Fruit fly (Drosophila melanogaster): ENCODE results near the gene Neto.

Neto gene

DNA sequence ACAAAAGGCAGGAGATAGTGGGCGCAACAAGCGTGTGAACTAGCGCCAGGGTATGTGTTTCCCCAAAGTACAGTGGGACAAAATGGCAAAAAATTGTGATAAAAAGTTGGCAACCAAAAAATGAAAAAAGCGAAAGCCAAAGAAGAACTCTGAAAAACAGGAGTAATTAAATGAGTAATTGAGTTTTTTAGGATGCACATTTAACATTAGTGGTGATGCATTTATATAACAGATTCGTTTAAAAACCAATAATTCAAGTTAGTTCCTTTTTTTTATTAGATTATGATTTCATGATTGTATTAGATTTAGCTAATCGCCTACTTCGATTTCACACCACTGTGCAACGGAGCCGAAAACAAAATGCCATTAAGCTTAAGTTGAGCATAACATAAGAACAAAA is 126.7 kb downstream of the Neto start (continued):
- TF ChIP-seq Gug (GFP tag; IDR thresholded peaks at IDR 0.05), result peak; percentile 47
- TF ChIP-seq CG4318 (GFP tag; optimal IDR thresholded peaks at IDR 0.05), result peak; percentile 61
- TF ChIP-seq dsx (GFP tag; optimal IDR thresholded peaks at IDR 0.05; ENCODE audit: poor library complexity, severe bottlenecking), result peak; percentile 6
- TF ChIP-seq net (GFP tag; optimal IDR thresholded peaks at IDR 0.05), result peak; percentile 17
- TF ChIP-seq Ets21C (GFP tag; optimal IDR thresholded peaks at IDR 0.05), result peak; percentile 32
- no peak for TF ChIP-seq Blimp-1 (GFP tag; optimal IDR thresholded peaks at IDR 0.05)
- peak; percentile 57 for TF ChIP-seq CG15336 (GFP tag; IDR thresholded peaks at IDR 0.05)
- peak; percentile 48 for TF ChIP-seq OdsH (GFP tag; optimal IDR thresholded peaks at IDR 0.05)
- peak; percentile 42 for TF ChIP-seq lz (GFP tag; optimal IDR thresholded peaks at IDR 0.05)
- no peak for TF ChIP-seq CG1621 (tag; optimal IDR thresholded peaks at IDR 0.05)
- TF ChIP-seq Sox15 (GFP tag; optimal IDR thresholded peaks at IDR 0.05), result peak; percentile 15
- peak; percentile 43 for TF ChIP-seq cyc (GFP tag; optimal IDR thresholded peaks at IDR 0.05)
- TF ChIP-seq Eip75B (GFP tag; optimal IDR thresholded peaks at IDR 0.05), result peak; percentile 34
- TF ChIP-seq CG7368 (GFP tag; optimal IDR thresholded peaks at IDR 0.05), result peak; percentile 19
- peak; percentile 76 for TF ChIP-seq CG32006 (GFP tag; optimal IDR thresholded peaks at IDR 0.05)
- TF ChIP-seq CG8119 (GFP tag; IDR thresholded peaks at IDR 0.05), result peak; percentile 56
- peak; percentile 68 for TF ChIP-seq Hr4 (GFP tag; optimal IDR thresholded peaks at IDR 0.05)
- peak; percentile 33 for TF ChIP-seq acj6 (GFP tag; optimal IDR thresholded peaks at IDR 0.05)
- TF ChIP-seq CG6808 (GFP tag; optimal IDR thresholded peaks at IDR 0.05), result peak; percentile 9
- TF ChIP-seq topi (GFP tag; optimal IDR thresholded peaks at IDR 0.05), result peak; percentile 57
- peak; percentile 40 for TF ChIP-seq CG3919 (GFP tag; optimal IDR thresholded peaks at IDR 0.05)
- peak; percentile 12 for TF ChIP-seq CG11902 (GFP tag; optimal IDR thresholded peaks at IDR 0.05)
- no peak for TF ChIP-seq vri (GFP tag; optimal IDR thresholded peaks at IDR 0.05)
- no peak for TF ChIP-seq CG16779 (tag; optimal IDR thresholded peaks at IDR 0.05)
- peak in 1 of 2 experiments; percentile 46 for TF ChIP-seq salr (GFP tag; optimal IDR thresholded peaks at IDR 0.05)
- peak; percentile 35 for TF ChIP-seq Smox (GFP tag; optimal IDR thresholded peaks at IDR 0.05)
- TF ChIP-seq fd85E (GFP tag; optimal IDR thresholded peaks at IDR 0.05), result no peak
- TF ChIP-seq dac (GFP tag; optimal IDR thresholded peaks at IDR 0.05), result peak; percentile 45
- TF ChIP-seq Eip93F (GFP tag; optimal IDR thresholded peaks at IDR 0.05), result no peak
